Fruit fly (Drosophila melanogaster) whole organism, embryonic: ENCODE measurements around the gene CG46459.
A peak's percentile ranks its signal among the peaks of the same experiment; 100 is the strongest.

ENCODE experiments used
- CG10959 ChIP-seq: fragments of 200-800 bp; sonication (Bioruptor generic); IDR thresholded peaks from 2 replicates; pipeline ENCODE4 v1.3.6; 2022; ENCODE audit warnings: missing biosample characterization, missing genetic modification characterization
- CG11456 ChIP-seq: fragments of 200-800 bp; sonication (Bioruptor generic); IDR thresholded peaks from 3 replicates; pipeline ENCODE4 v1.3.6; 2022; ENCODE audit warnings: missing biosample characterization, missing genetic modification characterization
- CG12071 ChIP-seq: fragments of 200-800 bp; sonication (Bioruptor generic); optimal IDR thresholded peaks from 3 replicates; lab custom pipeline; 2018; ENCODE audit warnings: missing biosample characterization, mild to moderate bottlenecking, missing genetic modification characterization
- CG12769 ChIP-seq: fragments of 200-800 bp; sonication (Bioruptor generic); optimal IDR thresholded peaks from 2 replicates; lab custom pipeline; 2019; ENCODE audit warnings: missing biosample characterization, mild to moderate bottlenecking, missing genetic modification characterization, moderate library complexity
- CG14050 ChIP-seq: fragments of 200-800 bp; sonication (Bioruptor generic); IDR thresholded peaks from 3 replicates; pipeline ENCODE4 v1.3.6; 2022; ENCODE audit warnings: missing biosample characterization, missing genetic modification characterization
- CG14860 ChIP-seq: fragments of 200-800 bp; sonication (Bioruptor generic); IDR thresholded peaks from 3 replicates; pipeline ENCODE4 v1.3.6; 2022; ENCODE audit warnings: missing biosample characterization, missing genetic modification characterization; ENCODE audit not compliant: partially characterized antibody
- CG15073 ChIP-seq: fragments of 200-800 bp; sonication (Bioruptor generic); optimal IDR thresholded peaks from 2 replicates; lab custom pipeline; 2016; ENCODE audit warnings: missing biosample characterization, missing genetic modification characterization
- CG1529 ChIP-seq: fragments of 200-800 bp; sonication (Bioruptor generic); optimal IDR thresholded peaks from 3 replicates; lab custom pipeline; 2018; ENCODE audit warnings: missing biosample characterization, missing genetic modification characterization
- CG17328 ChIP-seq: fragments of 200-800 bp; sonication (Bioruptor generic); IDR thresholded peaks from 2 replicates; pipeline ENCODE4 v1.3.6; 2022; ENCODE audit warnings: missing biosample characterization, missing genetic modification characterization
- CG17361 ChIP-seq: fragments of 200-800 bp; sonication (Bioruptor generic); IDR thresholded peaks from 3 replicates; pipeline ENCODE4 v1.3.6; 2022; ENCODE audit warnings: missing biosample characterization, missing genetic modification characterization
- CG18262 ChIP-seq: fragments of 200-800 bp; optimal IDR thresholded peaks from 3 replicates; lab custom pipeline; 2019; ENCODE audit warnings: missing biosample characterization, mild to moderate bottlenecking, missing genetic modification characterization, moderate library complexity
- CG1832 ChIP-seq: fragments of 200-800 bp; sonication (Bioruptor generic); optimal IDR thresholded peaks from 2 replicates; lab custom pipeline; 2017; ENCODE audit warnings: missing biosample characterization, mild to moderate bottlenecking, missing genetic modification characterization, inconsistent platforms
- CG18764 ChIP-seq: fragments of 200-800 bp; sonication (Bioruptor generic); optimal IDR thresholded peaks from 3 replicates; lab custom pipeline; 2016; ENCODE audit warnings: missing biosample characterization, missing genetic modification characterization
- CG30431 ChIP-seq: fragments of 200-800 bp; sonication (Bioruptor generic); optimal IDR thresholded peaks from 2 replicates; lab custom pipeline; 2017; ENCODE audit warnings: missing biosample characterization, missing genetic modification characterization
- CG31224 ChIP-seq: fragments of 200-800 bp; sonication (Bioruptor generic); IDR thresholded peaks from 2 replicates; pipeline ENCODE4 v1.3.6; 2022; ENCODE audit warnings: missing biosample characterization, missing genetic modification characterization
- CG34376 ChIP-seq: fragments of 200-800 bp; sonication (Bioruptor generic); optimal IDR thresholded peaks from 2 replicates; lab custom pipeline; 2018; ENCODE audit warnings: missing biosample characterization, mild to moderate bottlenecking, missing genetic modification characterization
- CG6254 ChIP-seq: fragments of 200-800 bp; sonication (Bioruptor generic); optimal IDR thresholded peaks from 3 replicates; lab custom pipeline; 2017; ENCODE audit warnings: mild to moderate bottlenecking, missing biosample characterization, missing genetic modification reagents, missing genetic modification characterization
- CG6272 ChIP-seq: fragments of 200-800 bp; sonication (Bioruptor generic); IDR thresholded peaks from 2 replicates; pipeline ENCODE4 v1.3.6; 2022; ENCODE audit warnings: missing biosample characterization, missing genetic modification characterization
- CG7372 ChIP-seq: fragments of 200-800 bp; sonication (Bioruptor generic); IDR thresholded peaks from 2 replicates; pipeline ENCODE4 v1.3.6; 2022; ENCODE audit warnings: missing biosample characterization, missing genetic modification characterization
- CG7928 ChIP-seq: fragments of 200-800 bp; sonication (Bioruptor generic); optimal IDR thresholded peaks from 2 replicates; lab custom pipeline; 2017; ENCODE audit warnings: missing biosample characterization, mild to moderate bottlenecking, missing genetic modification characterization
- CG8388 ChIP-seq: fragments of 200-800 bp; sonication (Bioruptor generic); optimal IDR thresholded peaks from 2 replicates; lab custom pipeline; 2019; ENCODE audit warnings: missing biosample characterization, mild to moderate bottlenecking, missing genetic modification characterization, moderate library complexity
- D ChIP-seq, 2 experiments: fragments of 200-800 bp in 1 of 2; fragments of >200 bp in 1 of 2; sonication (Bioruptor generic) in 1 of 2; optimal IDR thresholded peaks; 2 replicates in 1 of 2; 3 replicates in 1 of 2; lab custom pipeline; 2017; ENCODE audit warnings: mild to moderate bottlenecking in 1 of 2, missing biosample characterization in 1 of 2, missing genetic modification characterization in 1 of 2, missing genetic modification reagents in 1 of 2
- Fer1 ChIP-seq: fragments of 200-800 bp; sonication (Bioruptor generic); optimal IDR thresholded peaks from 2 replicates; lab custom pipeline; 2017; ENCODE audit warnings: missing biosample characterization, mild to moderate bottlenecking, missing genetic modification characterization
- Gsc ChIP-seq: fragments of 200-800 bp; sonication (Bioruptor generic); IDR thresholded peaks from 2 replicates; pipeline ENCODE4 v1.3.6; 2022; ENCODE audit warnings: missing biosample characterization, missing genetic modification characterization
- MESR4 ChIP-seq: fragments of 200-800 bp; sonication (Bioruptor generic); optimal IDR thresholded peaks from 2 replicates; lab custom pipeline; 2018; ENCODE audit warnings: missing biosample characterization, mild to moderate bottlenecking, missing genetic modification characterization, moderate library complexity
- NC2β ChIP-seq: fragments of 200-800 bp; sonication (Bioruptor generic); optimal IDR thresholded peaks from 2 replicates; lab custom pipeline; 2016; ENCODE audit warnings: missing biosample characterization, missing genetic modification characterization
- Pdp1 ChIP-seq, 2 experiments: fragments of 200-800 bp; sonication (Bioruptor generic); optimal IDR thresholded peaks; 3 replicates each; lab custom pipeline; 2016; ENCODE audit warnings: missing biosample characterization in 2 of 2, missing genetic modification characterization in 2 of 2, mild to moderate bottlenecking in 1 of 2, moderate library complexity in 1 of 2
- Poxn ChIP-seq: fragments of 200-800 bp; sonication (Bioruptor generic); IDR thresholded peaks from 2 replicates; pipeline ENCODE4 v1.3.6; 2022; ENCODE audit warnings: missing biosample characterization, missing genetic modification characterization
- Side ChIP-seq: fragments of 200-800 bp; sonication (Bioruptor generic); optimal IDR thresholded peaks from 2 replicates; lab custom pipeline; 2016; ENCODE audit warnings: missing biosample characterization, missing genetic modification characterization
- Taf1 ChIP-seq: fragments of 200-800 bp; sonication (Bioruptor generic); IDR thresholded peaks from 2 replicates; pipeline ENCODE4 v1.3.6; 2022; ENCODE audit warnings: missing biosample characterization, missing genetic modification characterization
- Xrp1 ChIP-seq: fragments of 200-800 bp; sonication (Bioruptor generic); IDR thresholded peaks from 2 replicates; pipeline ENCODE4 v1.3.6; 2022; ENCODE audit warnings: missing biosample characterization, missing genetic modification characterization
- amos ChIP-seq: fragments of 200-800 bp; sonication (Bioruptor generic); IDR thresholded peaks from 2 replicates; pipeline ENCODE4 v1.3.6; 2022; ENCODE audit warnings: missing biosample characterization, missing genetic modification characterization; ENCODE audit not compliant: partially characterized antibody
- cad ChIP-seq: fragments of >200 bp; optimal IDR thresholded peaks from 2 replicates; lab custom pipeline; 2017; ENCODE audit warnings: missing biosample characterization, missing genetic modification characterization
- cg ChIP-seq: fragments of 200-800 bp; sonication (Bioruptor generic); optimal IDR thresholded peaks from 3 replicates; lab custom pipeline; 2019; ENCODE audit warnings: missing biosample characterization, mild to moderate bottlenecking, missing genetic modification characterization, moderate library complexity
- gcm2 ChIP-seq: fragments of 200-800 bp; sonication (Bioruptor generic); optimal IDR thresholded peaks from 2 replicates; lab custom pipeline; 2016; ENCODE audit warnings: missing biosample characterization, missing genetic modification characterization
- grau ChIP-seq: fragments of 200-800 bp; optimal IDR thresholded peaks from 3 replicates; lab custom pipeline; 2019; ENCODE audit warnings: missing biosample characterization, mild to moderate bottlenecking, missing genetic modification characterization, moderate library complexity
- ken ChIP-seq: fragments of 200-800 bp; sonication (Bioruptor generic); IDR thresholded peaks from 3 replicates; pipeline ENCODE4 v1.3.6; 2022; ENCODE audit warnings: missing biosample characterization, missing genetic modification characterization
- mam ChIP-seq: fragments of 200-800 bp; sonication (Bioruptor generic); optimal IDR thresholded peaks from 3 replicates; lab custom pipeline; 2016; ENCODE audit warnings: missing biosample characterization, missing genetic modification characterization
- mld ChIP-seq: fragments of 200-800 bp; sonication (Bioruptor generic); IDR thresholded peaks from 3 replicates; pipeline ENCODE4 v1.3.6; 2022; ENCODE audit warnings: missing biosample characterization, missing genetic modification characterization; ENCODE audit not compliant: partially characterized antibody
- nmo ChIP-seq: fragments of 200-800 bp; sonication (Bioruptor generic); optimal IDR thresholded peaks from 2 replicates; lab custom pipeline; 2018; ENCODE audit warnings: missing biosample characterization, mild to moderate bottlenecking, missing genetic modification characterization, moderate library complexity
- pb ChIP-seq: fragments of 200-800 bp; sonication (Bioruptor generic); optimal IDR thresholded peaks from 3 replicates; lab custom pipeline; 2016; ENCODE audit warnings: missing biosample characterization, missing genetic modification characterization
- run ChIP-seq: fragments of 200-800 bp; sonication (Bioruptor generic); optimal IDR thresholded peaks from 3 replicates; lab custom pipeline; 2018; ENCODE audit warnings: missing biosample characterization, mild to moderate bottlenecking, missing genetic modification characterization
- sens ChIP-seq: fragments of 200-800 bp; sonication (Bioruptor generic); peaks from one replicate; lab custom pipeline; 2016; ENCODE audit warnings: missing biosample characterization, missing genetic modification characterization
- sim ChIP-seq: fragments of 200-800 bp; sonication (Bioruptor generic); IDR thresholded peaks from 2 replicates; pipeline ENCODE4 v1.3.6; 2022; ENCODE audit warnings: missing biosample characterization, missing genetic modification characterization
- sob ChIP-seq: fragments of 200-800 bp; sonication (Bioruptor generic); IDR thresholded peaks from 2 replicates; pipeline ENCODE4 v1.3.6; 2022; ENCODE audit warnings: missing biosample characterization, missing genetic modification characterization
- tna ChIP-seq: fragments of 200-800 bp; sonication (Bioruptor generic); IDR thresholded peaks from 2 replicates; pipeline ENCODE4 v1.3.6; 2022; ENCODE audit warnings: missing biosample characterization, missing genetic modification characterization; ENCODE audit not compliant: partially characterized antibody
- trh ChIP-seq: fragments of 200-800 bp; sonication (Bioruptor generic); optimal IDR thresholded peaks from 2 replicates; lab custom pipeline; 2016; ENCODE audit warnings: missing biosample characterization, missing genetic modification characterization
- twi ChIP-seq: fragments of 200-800 bp; optimal IDR thresholded peaks from 2 replicates; lab custom pipeline; 2019; ENCODE audit warnings: missing biosample characterization, mild to moderate bottlenecking, missing genetic modification characterization, moderate library complexity
- wor ChIP-seq: fragments of 200-800 bp; sonication (Bioruptor generic); IDR thresholded peaks from 2 replicates; pipeline ENCODE4 v1.3.6; 2022; ENCODE audit warnings: missing biosample characterization, missing genetic modification characterization
- zen2 ChIP-seq: fragments of 200-800 bp; sonication (Bioruptor generic); IDR thresholded peaks from 3 replicates; pipeline ENCODE4 v1.3.6; 2022; ENCODE audit warnings: missing biosample characterization, missing genetic modification characterization; ENCODE audit not compliant: partially characterized antibody

CG46459 gene

DNA sequence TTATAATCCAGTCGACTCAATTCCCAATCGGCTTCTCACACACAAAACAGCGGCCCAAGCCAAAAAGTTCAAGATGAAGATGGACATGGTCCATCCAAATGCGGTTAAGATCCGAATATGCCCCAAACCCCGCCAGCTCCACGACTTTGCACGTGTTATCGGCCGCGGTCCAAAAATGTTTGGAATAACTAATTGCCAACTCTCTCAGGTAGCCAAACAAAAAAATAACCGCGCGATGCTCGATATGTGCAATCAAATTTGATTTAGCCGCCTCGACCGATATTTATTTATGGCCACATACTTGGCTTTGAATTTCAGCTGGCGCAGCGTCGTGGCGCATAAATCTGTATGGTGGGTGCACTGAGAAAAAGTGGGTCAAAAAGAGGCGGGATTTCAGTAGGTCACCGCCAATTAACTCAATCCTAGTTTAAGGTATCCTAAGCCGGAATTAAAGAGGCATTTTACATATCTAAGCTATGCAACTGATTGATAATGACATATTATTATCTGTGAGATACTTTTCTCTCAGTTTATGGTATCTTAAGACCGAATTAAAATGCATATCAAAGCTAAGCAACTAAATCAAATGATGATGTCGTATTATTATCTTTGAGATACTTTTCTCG, 47.8 kb upstream of the CG46459 start (continued):
- TF ChIP-seq MESR4 (GFP tag; lab: Kevin White, UChicago) (no peak), CG17328 (GFP tag; lab: Robert Waterston, UW) (peak; percentile 69), Taf1 (no peak), CG14860 (no peak), mam (GFP tag; lab: Kevin White, UChicago) (no peak), CG10959 (no peak), Fer1 (GFP tag; lab: Kevin White, UChicago) (no peak), Side (no peak), CG6254 (GFP tag; lab: Kevin White, UChicago) (no peak), run (peak; percentile 31), Pdp1 (GFP tag; optimal IDR thresholded peaks at IDR 0.05; lab: Kevin White, UChicago) (peak in 1 of 2 experiments; percentile 44), gcm2 (GFP tag; lab: Kevin White, UChicago) (no peak), CG7372 (GFP tag; lab: Robert Waterston, UW) (no peak), CG30431 (GFP tag; lab: Kevin White, UChicago) (peak; percentile 45), mld (GFP tag; lab: Robert Waterston, UW) (no peak), CG18764 (GFP tag; lab: Kevin White, UChicago) (no peak), sob (no peak), pb (GFP tag; lab: Kevin White, UChicago) (no peak), grau (tag; lab: Kevin White, UChicago) (peak; percentile 45), CG12071 (GFP tag; lab: Kevin White, UChicago) (peak; percentile 23), CG14050 (GFP tag; lab: Robert Waterston, UW) (peak; percentile 54; the same call in 2 of the 3 replicates), amos (GFP tag; lab: Robert Waterston, UW) (no peak), CG34376 (GFP tag; lab: Kevin White, UChicago) (no peak), CG12769 (tag; lab: Kevin White, UChicago) (peak; percentile 34), sens (GFP tag; lab: Kevin White, UChicago) (peak; percentile 89), zen2 (GFP tag; lab: Robert Waterston, UW) (no peak), CG6272 (GFP tag; lab: Robert Waterston, UW) (no peak), Poxn (no peak), sim (GFP tag; lab: Robert Waterston, UW) (no peak), ken (peak; percentile 55; the same call in 1 of the 3 replicates), cad (GFP tag; lab: Kevin White, UChicago) (no peak), wor (GFP tag; lab: Robert Waterston, UW) (peak; percentile 42; the same call in 1 of the 2 replicates), twi (tag; lab: Kevin White, UChicago) (no peak), nmo (GFP tag; lab: Kevin White, UChicago) (peak; percentile 58), CG1529 (GFP tag; lab: Kevin White, UChicago) (peak; percentile 13), CG31224 (no peak), cg (no peak), Gsc (no peak), CG8388 (GFP tag; lab: Kevin White, UChicago) (peak; percentile 8), Xrp1 (peak; percentile 71), CG15073 (GFP tag; lab: Kevin White, UChicago) (no peak), tna (GFP tag; lab: Robert Waterston, UW) (no peak), NC2β (GFP tag; lab: Kevin White, UChicago) (no peak), D (optimal IDR thresholded peaks at IDR 0.05; lab: Kevin White, UChicago) (no peak), D (GFP tag; optimal IDR thresholded peaks at IDR 0.05; lab: Kevin White, UChicago) (peak; percentile 18), trh (peak; percentile 36), CG18262 (tag; lab: Kevin White, UChicago) (peak; percentile 59), CG11456 (GFP tag; lab: Robert Waterston, UW) (no peak), CG7928 (no peak), CG1832 (GFP tag; lab: Kevin White, UChicago) (no peak), CG17361 (0 out of 3 replicates have a peak, but pooled peaks have one; percentile 31)
